Worm (Caenorhabditis elegans) whole organism, late embryonic: Measurements from ENCODE around the gene Y75B12B.1.

Experiments
- T23F11.4 ChIP-seq: fragments of 200-800 bp; sonication (Bioruptor generic); optimal IDR thresholded peaks from 2 replicates; lab custom pipeline; 2018; ENCODE audit warnings: mild to moderate bottlenecking, missing genetic modification characterization, missing compliant biosample characterization
- ama-1 ChIP-seq: fragments of 150-350 bp; optimal IDR thresholded peaks from 2 replicates; lab custom pipeline; 2014
- ceh-22 ChIP-seq: sonication (generic microtip); optimal IDR thresholded peaks from 2 replicates; lab custom pipeline; 2017; ENCODE audit warnings: missing biosample characterization, missing genetic modification characterization
- ets-4 ChIP-seq: sonication (generic microtip); optimal IDR thresholded peaks from 2 replicates; lab custom pipeline; 2016; ENCODE audit warnings: missing genetic modification characterization, missing compliant biosample characterization
- fkh-10 ChIP-seq: fragments of 150-350 bp; optimal IDR thresholded peaks from 2 replicates; lab custom pipeline; 2014; ENCODE audit warnings: missing biosample characterization, missing genetic modification reagents, missing genetic modification characterization
- nhr-11 ChIP-seq: fragments of 150-350 bp; optimal IDR thresholded peaks from 2 replicates; lab custom pipeline; 2014; ENCODE audit warnings: missing biosample characterization, missing genetic modification characterization
- nhr-232 ChIP-seq: sonication (generic microtip); optimal IDR thresholded peaks from 2 replicates; lab custom pipeline; 2016; ENCODE audit warnings: missing genetic modification characterization, missing compliant biosample characterization
- pha-4 ChIP-seq: fragments of 150-350 bp; optimal IDR thresholded peaks from 2 replicates; lab custom pipeline; 2018; ENCODE audit warnings: missing biosample characterization, missing genetic modification reagents, missing genetic modification characterization

DNA sequence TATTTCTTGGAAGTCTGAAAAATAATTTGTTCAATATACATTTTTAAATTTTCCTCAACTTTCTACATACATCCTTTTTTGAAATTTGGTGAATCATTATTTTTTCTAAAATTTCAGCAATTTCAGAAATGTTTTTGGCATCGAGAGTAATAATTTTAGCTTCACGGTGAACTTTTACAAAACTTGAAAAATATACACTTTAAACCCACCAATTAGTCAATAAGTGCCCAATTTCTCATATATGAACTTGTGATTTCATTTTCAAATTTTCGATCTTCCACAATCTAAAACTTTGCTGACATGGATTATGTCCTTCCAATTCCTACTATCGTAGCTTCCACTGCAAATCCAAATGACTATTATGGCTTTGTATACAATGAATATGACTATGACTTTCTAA is 39.2 kb downstream of the Y75B12B.1 start, which contains the start of gene srw-24:
- TF ChIP-seq fkh-10 = no peak
- TF ChIP-seq nhr-232 (tag; lab: Kevin White, UChicago) = no peak
- no peak for TF ChIP-seq ceh-22 (tag; lab: Kevin White, UChicago)
- no peak for TF ChIP-seq ets-4
- TF ChIP-seq T23F11.4 = no peak
- no peak for TF ChIP-seq ama-1 (lab: Kevin White, UChicago)
- no peak for TF ChIP-seq nhr-11 (tag; lab: Kevin White, UChicago)
- TF ChIP-seq pha-4 (tag; lab: Kevin White, UChicago) = no peak
